Worm (Caenorhabditis elegans): ENCODE results near the gene skr-17.

The skr-17 gene

DNA sequence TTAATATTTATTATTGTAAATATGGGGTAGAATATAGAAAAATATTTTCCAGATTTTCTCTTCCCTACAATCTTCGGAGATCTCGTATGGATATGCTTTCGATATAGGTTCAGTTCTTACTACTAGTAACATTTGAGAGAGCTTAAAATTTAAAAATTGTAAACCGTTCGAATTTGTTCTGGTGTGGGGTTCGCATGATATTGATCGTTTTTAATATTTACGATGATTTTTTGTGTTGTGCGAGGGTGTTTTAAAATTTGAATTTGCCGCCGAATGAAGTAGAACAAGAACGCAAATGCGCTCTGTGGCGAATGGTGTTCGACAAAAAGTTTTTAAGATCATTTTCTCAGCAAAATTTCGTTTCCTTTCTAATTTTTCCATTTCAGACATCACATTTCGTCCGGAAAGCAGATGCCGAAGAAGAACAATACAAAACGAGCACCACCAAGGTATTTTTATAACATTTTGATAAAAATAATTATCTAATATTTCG, at the start of gene skr-17:
Gene skr-17 (plus strand): TSS at position 51 of the 493 bp plus-strand sequence.
- TF ChIP-seq nhr-237 (tag; optimal IDR thresholded peaks at IDR 0.05) (no peak), crh-2 (tag; optimal IDR thresholded peaks at IDR 0.05) (no peak), ztf-11 (tag; optimal IDR thresholded peaks at IDR 0.05) (no peak), ama-1 (optimal IDR thresholded peaks at IDR 0.05) (no peak), ZK546.5 (tag; optimal IDR thresholded peaks at IDR 0.05) (no peak)

ce11 chrII:7736725-7737124, 46.6 kb upstream of the skr-17 start:
- no peak for TF ChIP-seq unc-39 (tag; optimal IDR thresholded peaks at IDR 0.05)
- TF ChIP-seq gmeb-1 (tag; optimal IDR thresholded peaks at IDR 0.05) = no peak
- TF ChIP-seq alr-1 (tag; optimal IDR thresholded peaks at IDR 0.05) = no peak
- TF ChIP-seq nhr-21 (tag; optimal IDR thresholded peaks at IDR 0.05) = no peak
- TF ChIP-seq mdl-1 (tag; optimal IDR thresholded peaks at IDR 0.05) = no peak
- TF ChIP-seq sma-3 (GFP tag; optimal IDR thresholded peaks at IDR 0.05) = no peak
- TF ChIP-seq C34F6.9 (tag; optimal IDR thresholded peaks at IDR 0.05) = no peak
- no peak for TF ChIP-seq unc-62 (GFP tag; optimal IDR thresholded peaks at IDR 0.05)
- no peak for TF ChIP-seq snpc-4 (tag; optimal IDR thresholded peaks at IDR 0.05)
- no peak for TF ChIP-seq nhr-23 (tag; optimal IDR thresholded peaks at IDR 0.05)
- TF ChIP-seq unc-55 (GFP tag; optimal IDR thresholded peaks at IDR 0.05) = no peak
- no peak for TF ChIP-seq elt-3 (tag; optimal IDR thresholded peaks at IDR 0.05)
- no peak for TF ChIP-seq ztf-1 (GFP tag; conservative IDR thresholded peaks at IDR 0.05)

DNA sequence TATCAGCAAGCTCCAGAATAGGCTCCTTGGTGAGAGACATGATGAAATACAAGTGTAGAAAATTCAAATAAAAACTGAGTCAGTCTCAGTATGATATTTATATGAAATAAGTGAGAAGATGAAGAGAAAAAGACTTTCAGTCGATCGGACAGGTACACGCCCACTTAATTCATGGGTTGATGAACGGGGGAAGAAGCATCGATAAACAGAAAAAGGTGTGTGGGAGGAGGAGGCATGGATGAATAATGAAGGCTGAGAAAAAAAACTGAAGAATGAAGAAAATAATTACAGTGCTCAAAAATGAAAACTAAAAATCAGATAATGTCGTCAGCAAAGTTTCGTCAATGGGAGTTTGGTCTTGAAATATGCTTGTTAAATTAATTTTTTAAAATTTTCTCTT, 29.8 kb upstream of the skr-17 start, which contains the start of gene trx-1:
Gene trx-1 (minus strand): TSS at position 101 of the 400 bp plus-strand sequence.
- no peak for TF ChIP-seq F13H6.1 (tag; optimal IDR thresholded peaks at IDR 0.05)
- no peak for TF ChIP-seq lsy-2 (tag; optimal IDR thresholded peaks at IDR 0.05)
- no peak for TF ChIP-seq C34F6.9 (tag; optimal IDR thresholded peaks at IDR 0.05)
- no peak for TF ChIP-seq unc-62 (GFP tag; optimal IDR thresholded peaks at IDR 0.05)
- no peak for TF ChIP-seq skn-1 (tag; optimal IDR thresholded peaks at IDR 0.05)
- TF ChIP-seq R02D3.7 (tag; optimal IDR thresholded peaks at IDR 0.05) = no peak
- no peak for TF ChIP-seq mbf-1 (tag; optimal IDR thresholded peaks at IDR 0.05)
- TF ChIP-seq zag-1 (tag; optimal IDR thresholded peaks at IDR 0.05) = no peak
- TF ChIP-seq nhr-77 (tag; optimal IDR thresholded peaks at IDR 0.05) = no peak
- no peak for TF ChIP-seq lin-13 (GFP tag; optimal IDR thresholded peaks at IDR 0.05)
- TF ChIP-seq nhr-10 (tag; optimal IDR thresholded peaks at IDR 0.05) = no peak
- no peak for TF ChIP-seq mdl-1 (tag; optimal IDR thresholded peaks at IDR 0.05)
- TF ChIP-seq sem-4 (tag; optimal IDR thresholded peaks at IDR 0.05) = no peak
- TF ChIP-seq ztf-11 (tag; optimal IDR thresholded peaks at IDR 0.05) = no peak
- no peak for TF ChIP-seq blmp-1 (tag; optimal IDR thresholded peaks at IDR 0.05; ENCODE audit: insufficient read depth)
- no peak for TF ChIP-seq sma-3 (GFP tag; optimal IDR thresholded peaks at IDR 0.05)
- no peak for TF ChIP-seq ztf-1 (GFP tag; conservative IDR thresholded peaks at IDR 0.05)
- no peak for TF ChIP-seq egl-27 (tag; optimal IDR thresholded peaks at IDR 0.05)

DNA sequence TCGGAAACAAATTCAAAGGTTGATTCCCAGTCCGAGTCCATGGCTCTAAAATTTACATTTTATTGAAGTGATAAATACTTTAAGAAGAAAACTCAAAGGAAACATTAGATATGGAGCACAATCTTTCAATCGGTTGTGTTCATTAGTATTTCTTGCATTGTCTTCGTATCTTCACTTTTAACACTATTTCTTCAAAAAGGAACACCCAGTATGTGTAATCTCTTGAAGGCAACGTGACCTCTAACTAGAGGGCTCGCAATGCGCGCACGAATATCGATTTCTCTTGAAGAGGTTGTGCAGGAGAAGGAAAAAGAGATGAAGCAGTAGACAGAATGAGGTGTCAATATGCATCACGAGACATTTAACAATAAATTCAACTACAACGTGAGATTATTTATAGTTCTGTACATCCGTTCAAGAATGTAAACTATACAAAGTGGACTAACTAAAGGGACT, 28.2 kb upstream of the skr-17 start, which contains the start of the genes B0228.6 and B0228.1:
Gene B0228.6 (minus strand): TSS at position 51 of the 456 bp plus-strand sequence.
Gene B0228.1 (plus strand): TSS at position 228 of the 456 bp plus-strand sequence.
- TF ChIP-seq Y55F3AM.14 (GFP tag; optimal IDR thresholded peaks at IDR 0.05) (no peak), lsy-2 (tag; optimal IDR thresholded peaks at IDR 0.05) (peak in 1 of 2 experiments; percentile 38), C34F6.9 (tag; optimal IDR thresholded peaks at IDR 0.05) (peak; percentile 76)

DNA sequence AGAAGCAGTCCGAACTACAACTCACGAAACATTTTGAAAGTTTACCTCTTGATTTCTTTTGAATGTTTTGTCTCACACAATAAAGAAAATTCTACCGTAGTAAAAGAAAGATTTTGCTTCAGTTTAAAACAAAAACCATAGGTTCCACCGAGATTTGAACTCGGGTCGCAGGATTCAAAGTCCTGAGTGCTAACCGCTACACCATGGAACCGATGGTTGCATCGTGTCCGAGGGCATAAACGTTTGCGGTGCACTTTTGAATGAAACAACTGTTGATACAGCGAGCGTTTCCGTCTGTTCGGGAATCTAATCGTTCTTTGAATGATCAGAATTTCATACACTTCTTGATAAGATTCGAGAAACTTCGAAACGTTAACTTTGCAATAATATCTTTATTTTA, 26.5 kb upstream of the skr-17 start:
- TF ChIP-seq nhr-10 (tag; optimal IDR thresholded peaks at IDR 0.05) (no peak), aly-2 (tag; optimal IDR thresholded peaks at IDR 0.05) (no peak), C34F6.9 (tag; optimal IDR thresholded peaks at IDR 0.05) (no peak), nhr-6 (tag; optimal IDR thresholded peaks at IDR 0.05) (no peak), crh-2 (tag; optimal IDR thresholded peaks at IDR 0.05) (peak; percentile 88), mab-5 (tag; optimal IDR thresholded peaks at IDR 0.05) (no peak), R02D3.7 (tag; optimal IDR thresholded peaks at IDR 0.05) (no peak), sma-9 (GFP tag; optimal IDR thresholded peaks at IDR 0.05) (peak; percentile 75), sma-9 (tag; optimal IDR thresholded peaks at IDR 0.05) (no peak), lin-11 (tag; optimal IDR thresholded peaks at IDR 0.05) (no peak), dmd-4 (tag; optimal IDR thresholded peaks at IDR 0.05) (no peak), nhr-21 (tag; optimal IDR thresholded peaks at IDR 0.05) (peak; percentile 85), nhr-237 (tag; optimal IDR thresholded peaks at IDR 0.05) (no peak), unc-62 (GFP tag; optimal IDR thresholded peaks at IDR 0.05) (no peak), lsy-2 (tag; optimal IDR thresholded peaks at IDR 0.05) (peak in 1 of 2 experiments; percentile 66), egl-27 (tag; optimal IDR thresholded peaks at IDR 0.05) (peak; percentile 24), mbf-1 (tag; optimal IDR thresholded peaks at IDR 0.05) (no peak), nhr-77 (tag; optimal IDR thresholded peaks at IDR 0.05) (peak; percentile 7), lin-39 (tag; optimal IDR thresholded peaks at IDR 0.05) (no peak), blmp-1 (tag; optimal IDR thresholded peaks at IDR 0.05; ENCODE audit: insufficient read depth) (no peak), gmeb-1 (tag; optimal IDR thresholded peaks at IDR 0.05) (peak; percentile 69), ztf-1 (GFP tag; conservative IDR thresholded peaks at IDR 0.05) (no peak), snpc-4 (tag; optimal IDR thresholded peaks at IDR 0.05) (no peak), mdl-1 (tag; optimal IDR thresholded peaks at IDR 0.05) (no peak), Y55F3AM.14 (GFP tag; optimal IDR thresholded peaks at IDR 0.05) (no peak), ZK546.5 (tag; optimal IDR thresholded peaks at IDR 0.05) (no peak), ceh-16 (tag; optimal IDR thresholded peaks at IDR 0.05) (no peak), sem-4 (tag; optimal IDR thresholded peaks at IDR 0.05) (no peak), zag-1 (tag; optimal IDR thresholded peaks at IDR 0.05) (no peak), sma-3 (GFP tag; optimal IDR thresholded peaks at IDR 0.05) (peak; percentile 81), ztf-4 (tag; optimal IDR thresholded peaks at IDR 0.05) (peak; percentile 39), F13H6.1 (tag; optimal IDR thresholded peaks at IDR 0.05) (peak; percentile 4), ama-1 (optimal IDR thresholded peaks at IDR 0.05) (peak; percentile 38)

Measured in whole organism, L2 larva.